Worm (Caenorhabditis elegans): Measurements from ENCODE around the gene unc-132.

Gene unc-132

DNA sequence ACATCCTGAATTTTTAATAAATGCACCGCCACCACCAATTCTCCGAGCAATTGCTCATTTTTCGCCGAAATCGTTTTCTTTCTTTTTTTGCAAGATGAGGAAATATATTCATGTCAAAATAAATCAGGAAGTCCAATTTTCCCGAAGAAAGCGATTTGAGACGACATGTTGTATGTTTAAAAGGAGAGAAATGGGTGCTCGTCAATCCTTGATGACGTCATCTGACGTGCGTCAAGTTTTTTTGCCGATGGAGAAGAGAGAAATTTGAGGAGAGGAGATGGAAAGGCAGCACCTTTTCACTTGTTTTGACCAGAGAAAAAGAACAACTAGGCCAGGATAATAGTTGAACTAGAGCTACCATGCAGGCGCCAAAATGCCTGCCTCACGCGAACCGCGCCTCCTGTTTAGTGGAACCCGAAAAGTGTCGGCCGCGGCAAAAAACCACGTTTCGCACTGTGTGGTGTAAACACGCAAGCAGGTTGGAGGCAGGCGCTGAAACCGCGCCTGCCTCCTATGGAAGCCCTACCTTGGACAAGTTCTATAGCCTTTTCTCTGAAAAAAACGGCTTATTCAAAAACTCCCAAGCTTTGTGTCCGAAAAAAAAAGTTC, 29.5 kb downstream of the unc-132 start:
- TF ChIP-seq snpc-1.2 (GFP tag; IDR thresholded peaks at IDR 0.05) (no peak), dmd-6 (GFP tag; IDR thresholded peaks at IDR 0.05) (peak; percentile 39; the same call in 1 of the 2 replicates), pha-4 (GFP tag; IDR thresholded peaks at IDR 0.05) (no peak), pha-4 (tag; optimal IDR thresholded peaks at IDR 0.05) (no peak), hlh-11 (tag; optimal IDR thresholded peaks at IDR 0.05) (peak; percentile 48), hmg-1.1 (GFP tag; IDR thresholded peaks at IDR 0.05) (0 out of 2 replicates have a peak, but pooled peaks have one; percentile 11), saeg-2 (GFP tag; IDR thresholded peaks at IDR 0.05) (no peak), unc-62 (GFP tag; optimal IDR thresholded peaks at IDR 0.05 in 1 of 2) (peak in 1 of 2 experiments; percentile 99), unc-62 (tag; optimal IDR thresholded peaks at IDR 0.05) (no peak), lin-39 (tag; optimal IDR thresholded peaks at IDR 0.05) (peak; percentile 26), fkh-10 (GFP tag; optimal IDR thresholded peaks at IDR 0.05) (peak; percentile 84), spr-3 (GFP tag; optimal IDR thresholded peaks at IDR 0.05) (no peak), F26F4.8 (GFP tag; conservative IDR thresholded peaks at IDR 0.05) (no peak), gei-8 (GFP tag; optimal IDR thresholded peaks at IDR 0.05) (peak; percentile 22), ama-1 (optimal IDR thresholded peaks at IDR 0.05) (no peak), nhr-11 (tag; optimal IDR thresholded peaks at IDR 0.05) (peak; percentile 44), tra-1 (GFP tag; IDR thresholded peaks at IDR 0.05) (no peak), arid-1 (GFP tag; conservative IDR thresholded peaks at IDR 0.05) (no peak), ceh-20 (GFP tag; IDR thresholded peaks at IDR 0.05) (peak; percentile 96), dmd-8 (GFP tag; IDR thresholded peaks at IDR 0.05) (no peak), D1046.2 (GFP tag; IDR thresholded peaks at IDR 0.05) (no peak), hif-1 (tag; optimal IDR thresholded peaks at IDR 0.05) (peak in 1 of 2 experiments; percentile 18), ctbp-1 (GFP tag; IDR thresholded peaks at IDR 0.05) (peak; percentile 87), nhr-102 (tag; optimal IDR thresholded peaks at IDR 0.05) (no peak), vab-7 (GFP tag; IDR thresholded peaks at IDR 0.05) (peak; percentile 43; the same call in 1 of the 2 replicates), ceh-44 (GFP tag; IDR thresholded peaks at IDR 0.05) (no peak), unc-130 (GFP tag; optimal IDR thresholded peaks at IDR 0.05) (no peak), php-3 (GFP tag; IDR thresholded peaks at IDR 0.05) (no peak), attf-4 (tag; optimal IDR thresholded peaks at IDR 0.05) (no peak), Y5F2A.4 (GFP tag; optimal IDR thresholded peaks at IDR 0.05) (no peak), F37D6.2 (tag; optimal IDR thresholded peaks at IDR 0.05) (peak; percentile 34), set-16 (GFP tag; IDR thresholded peaks at IDR 0.05) (0 out of 2 replicates have a peak, but pooled peaks have one; percentile 23), sdz-12 (GFP tag; optimal IDR thresholded peaks at IDR 0.05) (no peak), snpc-4 (tag; optimal IDR thresholded peaks at IDR 0.05) (no peak), lsy-2 (tag; optimal IDR thresholded peaks at IDR 0.05) (peak; percentile 47 to 75), nhr-48 (tag; optimal IDR thresholded peaks at IDR 0.05) (no peak), aha-1 (tag) (no peak), daf-12 (tag; optimal IDR thresholded peaks at IDR 0.05) (no peak), hlh-30 (tag; optimal IDR thresholded peaks at IDR 0.05; ENCODE audit: insufficient read depth) (peak; percentile 18), ceh-28 (tag; optimal IDR thresholded peaks at IDR 0.05) (no peak), mep-1 (tag; optimal IDR thresholded peaks at IDR 0.05) (peak; percentile 71)

- 0 out of 2 replicates have a peak, but pooled peaks have one; percentile 24 for TF ChIP-seq set-16 (GFP tag; IDR thresholded peaks at IDR 0.05)
- no peak for TF ChIP-seq zfp-3 (GFP tag; conservative IDR thresholded peaks at IDR 0.05)
- TF ChIP-seq nhr-25 (tag; optimal IDR thresholded peaks at IDR 0.05; ENCODE audit: borderline replicate concordance, insufficient read depth), result no peak
- no peak for TF ChIP-seq lin-1 (GFP tag; IDR thresholded peaks at IDR 0.05)
- TF ChIP-seq ceh-82 (tag; optimal IDR thresholded peaks at IDR 0.05), result no peak
- peak in 1 of 2 experiments; percentile 48 for TF ChIP-seq mdl-1 (tag; optimal IDR thresholded peaks at IDR 0.05)
- no peak for TF ChIP-seq lin-15B (tag; optimal IDR thresholded peaks at IDR 0.05)
- no peak for TF ChIP-seq madf-9 (GFP tag; conservative IDR thresholded peaks at IDR 0.05)
- no peak for TF ChIP-seq ztf-11 (tag; optimal IDR thresholded peaks at IDR 0.05)
- peak; percentile 14 for TF ChIP-seq nhr-11 (tag; optimal IDR thresholded peaks at IDR 0.05)
- no peak for TF ChIP-seq saeg-2 (GFP tag; IDR thresholded peaks at IDR 0.05)
- no peak for TF ChIP-seq zip-11 (GFP tag; IDR thresholded peaks at IDR 0.05)
- peak in 1 of 2 experiments; percentile 99 for TF ChIP-seq unc-62 (GFP tag; optimal IDR thresholded peaks at IDR 0.05 in 1 of 2)
- TF ChIP-seq unc-62 (tag; optimal IDR thresholded peaks at IDR 0.05), result no peak
- peak; percentile 61 for TF ChIP-seq fkh-10 (GFP tag; optimal IDR thresholded peaks at IDR 0.05)
- TF ChIP-seq rbr-2 (tag; optimal IDR thresholded peaks at IDR 0.05), result peak; percentile 67
- TF ChIP-seq lim-7 (GFP tag; IDR thresholded peaks at IDR 0.05), result no peak
Observed at ce11 chrV:3717751-3718150, 30.8 kb downstream of the unc-132 start.
